Fruit fly (Drosophila melanogaster) whole organism, wandering third instar larva: ENCODE data around the gene CG1236.

Experiments
- CG9705 ChIP-seq: fragments of 200-800 bp; sonication (Bioruptor generic); optimal IDR thresholded peaks from 2 replicates; lab custom pipeline; 2018; ENCODE audit warnings: missing biosample characterization, mild to moderate bottlenecking, missing genetic modification characterization
- CrebA ChIP-seq: fragments of 200-800 bp; sonication (Bioruptor generic); optimal IDR thresholded peaks from 2 replicates; lab custom pipeline; 2016; ENCODE audit warnings: missing biosample characterization, mild to moderate bottlenecking, missing genetic modification characterization, borderline replicate concordance
- br ChIP-seq: fragments of 200-800 bp; sonication (Bioruptor generic); optimal IDR thresholded peaks from 2 replicates; lab custom pipeline; 2016; ENCODE audit warnings: missing biosample characterization, missing genetic modification characterization
- h ChIP-seq: fragments of 200-800 bp; sonication (Bioruptor generic); optimal IDR thresholded peaks from 3 replicates; lab custom pipeline; 2016; ENCODE audit warnings: missing biosample characterization, mild to moderate bottlenecking, missing genetic modification characterization
- usp ChIP-seq: fragments of >200 bp; optimal IDR thresholded peaks from 2 replicates; lab custom pipeline; 2017; ENCODE audit warnings: missing biosample characterization, missing genetic modification characterization

dm6 chr3R:5727724-5728365 lies 8.7 kb upstream of the CG1236 start:
- no peak for TF ChIP-seq usp (GFP tag; lab: Kevin White, UChicago)
- TF ChIP-seq CrebA (GFP tag; lab: Kevin White, UChicago) = no peak
- TF ChIP-seq h (GFP tag; lab: Kevin White, UChicago) = no peak
- TF ChIP-seq CG9705 = no peak
- no peak for TF ChIP-seq br
